Fruit fly (Drosophila melanogaster): ENCODE results near the gene CG10019.
A peak's percentile ranks its signal among the peaks of the same experiment; 100 is the strongest.

CG10019 gene

dm6 chr2L:3775767-3776351, 45.6 kb downstream of the CG10019 start (continued):
- TF ChIP-seq CG11762 (GFP tag; optimal IDR thresholded peaks at IDR 0.05; ENCODE audit: insufficient read depth): no peak
- TF ChIP-seq CG6854 (GFP tag; optimal IDR thresholded peaks at IDR 0.05): no peak
- peak; percentile 61 for TF ChIP-seq Sox14 (GFP tag; optimal IDR thresholded peaks at IDR 0.05)
- TF ChIP-seq topi (GFP tag; optimal IDR thresholded peaks at IDR 0.05): peak; percentile 61
- peak; percentile 61 for TF ChIP-seq pdm3 (GFP tag; optimal IDR thresholded peaks at IDR 0.05)
- peak; percentile 25; the same call in 2 of the 3 replicates for TF ChIP-seq CG6163 (GFP tag; IDR thresholded peaks at IDR 0.05)
- peak; percentile 42 for TF ChIP-seq Hr4 (GFP tag; optimal IDR thresholded peaks at IDR 0.05)
- TF ChIP-seq Blimp-1 (GFP tag; optimal IDR thresholded peaks at IDR 0.05): no peak
- peak; percentile 63 for TF ChIP-seq OdsH (GFP tag; optimal IDR thresholded peaks at IDR 0.05)
- TF ChIP-seq CG15336 (GFP tag; IDR thresholded peaks at IDR 0.05): no peak
- TF ChIP-seq CG6276 (GFP tag; optimal IDR thresholded peaks at IDR 0.05): no peak
- TF ChIP-seq CG3919 (GFP tag; optimal IDR thresholded peaks at IDR 0.05): peak; percentile 45
- TF ChIP-seq ss (GFP tag; optimal IDR thresholded peaks at IDR 0.05): no peak
- TF ChIP-seq Eip93F (GFP tag; optimal IDR thresholded peaks at IDR 0.05): no peak
- TF ChIP-seq esn (GFP tag; optimal IDR thresholded peaks at IDR 0.05): peak; percentile 41
- peak; percentile 29 for TF ChIP-seq Eip75B (GFP tag; optimal IDR thresholded peaks at IDR 0.05)
- TF ChIP-seq eg (GFP tag; IDR thresholded peaks at IDR 0.05): no peak
- TF ChIP-seq Gug (GFP tag; IDR thresholded peaks at IDR 0.05): no peak
- TF ChIP-seq Sox102F (GFP tag; optimal IDR thresholded peaks at IDR 0.05): peak; percentile 50
- TF ChIP-seq dsx (GFP tag; optimal IDR thresholded peaks at IDR 0.05; ENCODE audit: poor library complexity, severe bottlenecking): no peak

- TF ChIP-seq CG32006 (GFP tag; optimal IDR thresholded peaks at IDR 0.05) (peak; percentile 91), CG7368 (GFP tag; optimal IDR thresholded peaks at IDR 0.05) (peak; percentile 47), Sox14 (GFP tag; optimal IDR thresholded peaks at IDR 0.05) (peak; percentile 53), Hr38 (GFP tag; optimal IDR thresholded peaks at IDR 0.05) (no peak), CG6276 (GFP tag; optimal IDR thresholded peaks at IDR 0.05) (peak; percentile 81), Hr39 (GFP tag; optimal IDR thresholded peaks at IDR 0.05) (peak; percentile 13), Lpt (GFP tag; optimal IDR thresholded peaks at IDR 0.05) (peak; percentile 84), fd59A (GFP tag; optimal IDR thresholded peaks at IDR 0.05) (peak; percentile 75), CG11902 (GFP tag; optimal IDR thresholded peaks at IDR 0.05) (peak; percentile 50), CG8319 (GFP tag; optimal IDR thresholded peaks at IDR 0.05) (peak; percentile 57), CG3919 (GFP tag; optimal IDR thresholded peaks at IDR 0.05) (peak; percentile 88), lz (GFP tag; optimal IDR thresholded peaks at IDR 0.05) (peak; percentile 67), Eip75B (GFP tag; optimal IDR thresholded peaks at IDR 0.05) (peak; percentile 73), salr (GFP tag; optimal IDR thresholded peaks at IDR 0.05) (peak; percentile 41 to 84), Smox (GFP tag; optimal IDR thresholded peaks at IDR 0.05) (peak; percentile 81), achi (GFP tag; optimal IDR thresholded peaks at IDR 0.05) (peak; percentile 89), eg (GFP tag; IDR thresholded peaks at IDR 0.05) (peak; percentile 91), CG1621 (tag; optimal IDR thresholded peaks at IDR 0.05) (peak; percentile 68), CG8632 (GFP tag; optimal IDR thresholded peaks at IDR 0.05) (peak; percentile 90), CG3032 (tag; optimal IDR thresholded peaks at IDR 0.05) (peak; percentile 95), Gug (GFP tag; IDR thresholded peaks at IDR 0.05) (peak; percentile 89), fkh (GFP tag; optimal IDR thresholded peaks at IDR 0.05) (peak; percentile 83), CG4318 (GFP tag; optimal IDR thresholded peaks at IDR 0.05) (peak; percentile 71), CG9139 (GFP tag; optimal IDR thresholded peaks at IDR 0.05) (peak; percentile 88), dac (GFP tag; optimal IDR thresholded peaks at IDR 0.05) (peak; percentile 69), esn (GFP tag; optimal IDR thresholded peaks at IDR 0.05) (peak; percentile 89), CG6854 (GFP tag; optimal IDR thresholded peaks at IDR 0.05) (peak; percentile 69), Ets96B (tag; optimal IDR thresholded peaks at IDR 0.05) (peak; percentile 94), CG11762 (GFP tag; optimal IDR thresholded peaks at IDR 0.05; ENCODE audit: insufficient read depth) (peak; percentile 82), CG15336 (GFP tag; IDR thresholded peaks at IDR 0.05) (peak; percentile 94), topi (GFP tag; optimal IDR thresholded peaks at IDR 0.05) (peak; percentile 61), fd85E (GFP tag; optimal IDR thresholded peaks at IDR 0.05) (no peak), Eip93F (GFP tag; optimal IDR thresholded peaks at IDR 0.05) (peak; percentile 42), Sox102F (GFP tag; optimal IDR thresholded peaks at IDR 0.05) (peak; percentile 76), Sox15 (GFP tag; optimal IDR thresholded peaks at IDR 0.05) (peak; percentile 48), cyc (GFP tag; optimal IDR thresholded peaks at IDR 0.05) (peak; percentile 74), Met (GFP tag; optimal IDR thresholded peaks at IDR 0.05) (peak; percentile 71), net (GFP tag; optimal IDR thresholded peaks at IDR 0.05) (peak; percentile 78), CG6808 (GFP tag; optimal IDR thresholded peaks at IDR 0.05) (peak; percentile 90)
These were observed 46.4 kb downstream of the CG10019 start for dm6 chr2L:3776614-3777196.
